Worm (Caenorhabditis elegans) whole organism, young adult: ENCODE data around the gene ZK180.7.

Experiments used
- B0035.1 ChIP-seq: sonication (generic microtip); optimal IDR thresholded peaks from 2 replicates; lab custom pipeline; 2016; ENCODE audit warnings: missing genetic modification characterization, mild to moderate bottlenecking, missing compliant biosample characterization, missing genotype, missing genetic modification reagents
- B0261.1 ChIP-seq: sonication (generic microtip); optimal IDR thresholded peaks from 2 replicates; lab custom pipeline; 2016; ENCODE audit warnings: mild to moderate bottlenecking, missing genetic modification characterization, moderate library complexity, missing compliant biosample characterization
- C06A6.2 ChIP-seq: fragments of 200-800 bp; sonication (Bioruptor generic); conservative IDR thresholded peaks from 2 replicates; pipeline ENCODE4 v1.3.6; 2022; ENCODE audit warnings: missing genetic modification characterization, missing compliant biosample characterization
- F39B2.1 ChIP-seq: fragments of 200-800 bp; sonication (Bioruptor generic); IDR thresholded peaks from 2 replicates; pipeline ENCODE4 v1.3.6; 2022; ENCODE audit warnings: missing genetic modification reagents, missing genetic modification characterization, missing compliant biosample characterization
- F49E8.2 ChIP-seq: sonication (generic microtip); optimal IDR thresholded peaks from 3 replicates; lab custom pipeline; 2017; ENCODE audit warnings: missing genetic modification characterization, mild to moderate bottlenecking, missing compliant biosample characterization, antibody characterized with exemption, moderate library complexity; ENCODE audit not compliant: insufficient read depth
- K11D2.4 ChIP-seq: fragments of 200-800 bp; sonication (Bioruptor generic); IDR thresholded peaks from 2 replicates; pipeline ENCODE4 v1.3.6; 2022; ENCODE audit warnings: missing genetic modification reagents, missing genetic modification characterization, missing compliant biosample characterization
- T07F8.4 ChIP-seq: sonication (generic microtip); optimal IDR thresholded peaks from 2 replicates; lab custom pipeline; 2016; ENCODE audit warnings: mild to moderate bottlenecking, missing genetic modification characterization, moderate library complexity, missing compliant biosample characterization
- Y67H2A.10 ChIP-seq: fragments of 200-800 bp; sonication (Bioruptor generic); conservative IDR thresholded peaks from 2 replicates; pipeline ENCODE4 v1.3.6; 2022; ENCODE audit warnings: missing genetic modification reagents, missing genetic modification characterization, missing compliant biosample characterization
- Y79H2A.3 ChIP-seq: fragments of 200-800 bp; sonication (Bioruptor generic); conservative IDR thresholded peaks from 2 replicates; pipeline ENCODE4 v1.3.6; 2022; ENCODE audit warnings: missing genetic modification reagents, missing genetic modification characterization, missing compliant biosample characterization
- akir-1 ChIP-seq: fragments of 200-800 bp; sonication (Bioruptor generic); optimal IDR thresholded peaks from 2 replicates; lab custom pipeline; 2018; ENCODE audit warnings: mild to moderate bottlenecking, missing genetic modification characterization, moderate library complexity, missing compliant biosample characterization
- atf-7 ChIP-seq: sonication (generic microtip); optimal IDR thresholded peaks from 2 replicates; lab custom pipeline; 2017; ENCODE audit warnings: mild to moderate bottlenecking, missing genetic modification characterization, missing compliant biosample characterization
- attf-3 ChIP-seq: fragments of 200-800 bp; sonication (Bioruptor generic); conservative IDR thresholded peaks from 2 replicates; pipeline ENCODE4 v1.3.6; 2022; ENCODE audit warnings: missing genetic modification reagents, missing genetic modification characterization, missing compliant biosample characterization
- ceh-100 ChIP-seq: fragments of 200-800 bp; sonication (Bioruptor generic); IDR thresholded peaks from 2 replicates; pipeline ENCODE4 v1.3.6; 2022; ENCODE audit warnings: missing genetic modification reagents, missing genetic modification characterization, missing compliant biosample characterization
- dox-1 ChIP-seq: fragments of 200-800 bp; sonication (Bioruptor generic); IDR thresholded peaks from 2 replicates; pipeline ENCODE4 v1.3.6; 2022; ENCODE audit warnings: missing genetic modification reagents, missing genetic modification characterization, missing compliant biosample characterization
- egl-18 ChIP-seq: fragments of 200-800 bp; sonication (Bioruptor generic); IDR thresholded peaks from 2 replicates; pipeline ENCODE4 v1.3.6; 2022; ENCODE audit warnings: missing genetic modification reagents, missing genetic modification characterization, missing compliant biosample characterization
- him-1 ChIP-seq: sonication (generic microtip); optimal IDR thresholded peaks from 2 replicates; lab custom pipeline; 2016; ENCODE audit warnings: missing genotype, missing genetic modification reagents, missing genetic modification characterization, missing compliant biosample characterization
- hmg-1.2 ChIP-seq: fragments of 200-800 bp; sonication (Bioruptor generic); IDR thresholded peaks from 2 replicates; pipeline ENCODE4 v1.3.6; 2022; ENCODE audit warnings: missing genetic modification reagents, missing genetic modification characterization, missing compliant biosample characterization
- hrde-1 ChIP-seq: sonication (generic microtip); optimal IDR thresholded peaks from 2 replicates; lab custom pipeline; 2016; ENCODE audit warnings: missing genetic modification characterization, mild to moderate bottlenecking, missing compliant biosample characterization, moderate library complexity, missing genotype, missing genetic modification reagents, borderline replicate concordance
- hsf-1 ChIP-seq: fragments of 200-800 bp; sonication (Bioruptor generic); IDR thresholded peaks from 2 replicates; pipeline ENCODE4 v1.3.6; 2022; ENCODE audit warnings: missing genetic modification reagents, missing genetic modification characterization, missing compliant biosample characterization
- lag-1 ChIP-seq: fragments of 200-800 bp; sonication (Bioruptor generic); IDR thresholded peaks from 2 replicates; pipeline ENCODE4 v1.3.6; 2022; ENCODE audit warnings: missing genetic modification reagents, missing genetic modification characterization, missing compliant biosample characterization
- let-607 ChIP-seq, 2 experiments: fragments of 200-800 bp in 1 of 2; sonication (Bioruptor generic) in 1 of 2; sonication (generic microtip) in 1 of 2; optimal IDR thresholded peaks; 2 replicates each; lab custom pipeline; 2016 to 2018; ENCODE audit warnings: mild to moderate bottlenecking in 2 of 2, missing compliant biosample characterization in 2 of 2, missing genetic modification characterization in 2 of 2, moderate library complexity in 2 of 2, missing genotype in 1 of 2
- lin-35 ChIP-seq, 3 experiments: fragments of 150-350 bp in 2 of 3; sonication (generic microtip) in 1 of 3; optimal IDR thresholded peaks; 2 replicates each; lab custom pipeline; 2014 to 2018; ENCODE audit warnings: missing biosample characterization in 3 of 3, missing genetic modification characterization in 3 of 3, missing genetic modification reagents in 3 of 3
- lir-1 ChIP-seq: fragments of 200-800 bp; sonication (Bioruptor generic); conservative IDR thresholded peaks from 2 replicates; pipeline ENCODE4 v1.3.6; 2022; ENCODE audit warnings: missing genetic modification reagents, missing genetic modification characterization, missing compliant biosample characterization
- madf-8 ChIP-seq: fragments of 200-800 bp; sonication (Bioruptor generic); conservative IDR thresholded peaks from 2 replicates; pipeline ENCODE4 v1.3.6; 2022; ENCODE audit warnings: missing genetic modification reagents, missing genetic modification characterization, missing compliant biosample characterization
- mcd-1 ChIP-seq: fragments of 200-800 bp; sonication (Bioruptor generic); IDR thresholded peaks from 2 replicates; pipeline ENCODE4 v1.3.6; 2022; ENCODE audit warnings: missing genetic modification reagents, missing genetic modification characterization, missing compliant biosample characterization
- mes-4 ChIP-seq: sonication (generic microtip); optimal IDR thresholded peaks from 2 replicates; lab custom pipeline; 2016; ENCODE audit warnings: missing genotype, missing genetic modification characterization, missing compliant biosample characterization
- nfyb-1 ChIP-seq: fragments of 200-800 bp; sonication (Bioruptor generic); IDR thresholded peaks from 2 replicates; pipeline ENCODE4 v1.3.6; 2022; ENCODE audit warnings: missing genetic modification reagents, missing genetic modification characterization, missing compliant biosample characterization
- nhr-179 ChIP-seq: sonication (generic microtip); optimal IDR thresholded peaks from 2 replicates; lab custom pipeline; 2016; ENCODE audit warnings: mild to moderate bottlenecking, missing genetic modification characterization, missing compliant biosample characterization
- nhr-27 ChIP-seq: fragments of 200-800 bp; sonication (Bioruptor generic); optimal IDR thresholded peaks from 2 replicates; lab custom pipeline; 2018; ENCODE audit warnings: mild to moderate bottlenecking, missing genetic modification characterization, moderate library complexity, missing compliant biosample characterization
- rpc-1 ChIP-seq, 2 experiments: fragments of 150-350 bp in 1 of 2; sonication (generic microtip) in 1 of 2; optimal IDR thresholded peaks; 2 replicates each; lab custom pipeline; 2014 to 2018; ENCODE audit warnings: missing biosample characterization in 1 of 2, missing genetic modification characterization in 1 of 2, missing genetic modification reagents in 1 of 2, missing genotype in 1 of 2
- sea-2 ChIP-seq: fragments of 200-800 bp; sonication (Bioruptor generic); IDR thresholded peaks from 2 replicates; pipeline ENCODE4 v1.3.6; 2022; ENCODE audit warnings: missing genetic modification characterization, missing compliant biosample characterization
- snpc-1.1 ChIP-seq: sonication (generic microtip); optimal IDR thresholded peaks from 2 replicates; lab custom pipeline; 2017; ENCODE audit warnings: missing genetic modification characterization, mild to moderate bottlenecking, missing compliant biosample characterization, antibody characterized with exemption, moderate library complexity, missing genotype, missing genetic modification reagents; ENCODE audit not compliant: insufficient read depth
- snpc-1.3 ChIP-seq: sonication (generic microtip); optimal IDR thresholded peaks from 2 replicates; lab custom pipeline; 2017; ENCODE audit warnings: missing genetic modification characterization, mild to moderate bottlenecking, missing compliant biosample characterization, antibody characterized with exemption, moderate library complexity, missing genotype, missing genetic modification reagents; ENCODE audit not compliant: insufficient read depth
- unc-62 ChIP-seq: fragments of 150-350 bp; optimal IDR thresholded peaks from 2 replicates; lab custom pipeline; 2014; ENCODE audit warnings: missing biosample characterization, missing genetic modification reagents, missing genetic modification characterization
- xnd-1 ChIP-seq: sonication (generic microtip); optimal IDR thresholded peaks from 2 replicates; lab custom pipeline; 2016; ENCODE audit warnings: missing genotype, missing genetic modification reagents, missing genetic modification characterization, missing compliant biosample characterization
- zfh-2 ChIP-seq: fragments of 200-800 bp; sonication (Bioruptor generic); conservative IDR thresholded peaks from 2 replicates; pipeline ENCODE4 v1.3.6; 2022; ENCODE audit warnings: missing genetic modification reagents, missing genetic modification characterization, missing compliant biosample characterization
- ztf-22 ChIP-seq: fragments of 200-800 bp; sonication (Bioruptor generic); optimal IDR thresholded peaks from 2 replicates; lab custom pipeline; 2018; ENCODE audit warnings: mild to moderate bottlenecking, missing genetic modification characterization, moderate library complexity, missing compliant biosample characterization
- ztf-25 ChIP-seq: fragments of 200-800 bp; sonication (Bioruptor generic); IDR thresholded peaks from 2 replicates; pipeline ENCODE4 v1.3.6; 2022; ENCODE audit warnings: missing genetic modification reagents, missing genetic modification characterization, missing compliant biosample characterization
- ztf-28 ChIP-seq: fragments of 200-800 bp; sonication (Bioruptor generic); IDR thresholded peaks from 2 replicates; pipeline ENCODE4 v1.3.6; 2022; ENCODE audit warnings: missing genetic modification reagents, missing genetic modification characterization, missing compliant biosample characterization

Gene ZK180.7

ce11 chrIV:4456658-4457057 lies 33.7 kb upstream of the ZK180.7 start:
- TF ChIP-seq snpc-1.3 (tag; lab: Kevin White, UChicago) (no peak), T07F8.4 (tag; lab: Kevin White, UChicago) (no peak), akir-1 (GFP tag; lab: Kevin White, UChicago) (no peak), atf-7 (no peak), snpc-1.1 (tag; lab: Kevin White, UChicago) (no peak), rpc-1 (optimal IDR thresholded peaks at IDR 0.05; lab: Kevin White, UChicago) (no peak), rpc-1 (tag; optimal IDR thresholded peaks at IDR 0.05; lab: Kevin White, UChicago) (no peak), him-1 (tag; lab: Kevin White, UChicago) (no peak), lir-1 (no peak), ztf-22 (GFP tag; lab: Kevin White, UChicago) (no peak), nhr-179 (tag; lab: Kevin White, UChicago) (no peak), ztf-28 (no peak), madf-8 (GFP tag; lab: Robert Waterston, UW) (no peak), B0261.1 (no peak)

ce11 chrIV:4459342-4459741 lies 31.0 kb upstream of the ZK180.7 start:
- TF ChIP-seq lag-1 (GFP tag; lab: Robert Waterston, UW) (no peak), nfyb-1 (GFP tag; lab: Robert Waterston, UW) (0 out of 2 replicates have a peak, but pooled peaks have one; percentile 41), ceh-100 (GFP tag; lab: Robert Waterston, UW) (no peak), xnd-1 (tag; lab: Kevin White, UChicago) (no peak), egl-18 (GFP tag; lab: Robert Waterston, UW) (0 out of 2 replicates have a peak, but pooled peaks have one; percentile 60)

ce11 chrIV:4463132-4463531 lies 27.2 kb upstream of the ZK180.7 start, which contains the start of gene M01H9.2:
TSS of gene M01H9.2 (minus strand) at chrIV:4463232.
- TF ChIP-seq hmg-1.2 (GFP tag; lab: Robert Waterston, UW) (peak; percentile 39; the same call in 1 of the 2 replicates), let-607 (tag; optimal IDR thresholded peaks at IDR 0.05; lab: Kevin White, UChicago) (no peak), attf-3 (no peak)

ce11 chrIV:4465184-4465583 lies 25.2 kb upstream of the ZK180.7 start, which contains the start of gene M01H9.5:
TSS of gene M01H9.5 (plus strand) at chrIV:4465484.
- TF ChIP-seq let-607 (tag; optimal IDR thresholded peaks at IDR 0.05; lab: Kevin White, UChicago), result no peak
- TF ChIP-seq lin-35 (GFP tag; optimal IDR thresholded peaks at IDR 0.05; lab: Kevin White, UChicago), result no peak
- no peak for TF ChIP-seq hsf-1 (GFP tag; lab: Robert Waterston, UW)
- TF ChIP-seq unc-62 (GFP tag; lab: Kevin White, UChicago), result no peak
- no peak for TF ChIP-seq him-1 (tag; lab: Kevin White, UChicago)
- no peak for TF ChIP-seq ztf-25
- TF ChIP-seq dox-1 (GFP tag; lab: Robert Waterston, UW), result no peak
- no peak for TF ChIP-seq F49E8.2
- TF ChIP-seq, all 124 proteins: peak for 0

ce11 chrIV:4468046-4468727 lies 22.2 kb upstream of the ZK180.7 start:
- peak; percentile 82 for TF ChIP-seq B0035.1
- TF ChIP-seq nhr-27 (tag; lab: Kevin White, UChicago), result no peak
- TF ChIP-seq mes-4 (tag; lab: Kevin White, UChicago), result peak; percentile 8
- peak; percentile 18 for TF ChIP-seq snpc-1.1 (tag; lab: Kevin White, UChicago)
- TF ChIP-seq zfh-2, result no peak
- TF ChIP-seq hrde-1 (tag; lab: Kevin White, UChicago), result no peak
- TF ChIP-seq Y79H2A.3 (GFP tag; lab: Robert Waterston, UW), result no peak; the same call in 1 of the 2 replicates
- TF ChIP-seq unc-62 (GFP tag; lab: Kevin White, UChicago), result no peak
- TF ChIP-seq lir-1, result no peak
- TF ChIP-seq C06A6.2, result 0 out of 2 replicates have a peak, but pooled peaks have one; percentile 21
- no peak for TF ChIP-seq Y67H2A.10 (GFP tag; lab: Robert Waterston, UW)
- peak; percentile 56 for TF ChIP-seq mcd-1
- no peak for TF ChIP-seq F39B2.1
- no peak for TF ChIP-seq sea-2
- TF ChIP-seq xnd-1 (tag; lab: Kevin White, UChicago), result peak; percentile 67
- TF ChIP-seq K11D2.4 (GFP tag; lab: Robert Waterston, UW), result peak; percentile 41; the same call in 1 of the 2 replicates
